Fruit fly (Drosophila melanogaster) whole organism, embryonic: ENCODE measurements around the gene bys.

Experiments
- ATbp ChIP-seq: fragments of 200-800 bp; sonication (Bioruptor generic); optimal IDR thresholded peaks from 2 replicates; lab custom pipeline; 2017; ENCODE audit warnings: missing biosample characterization, mild to moderate bottlenecking, missing genetic modification characterization, missing genetic modification reagents
- Atf3 ChIP-seq: fragments of 200-800 bp; sonication (Bioruptor generic); optimal IDR thresholded peaks from 3 replicates; lab custom pipeline; 2016; ENCODE audit warnings: missing biosample characterization, missing genetic modification characterization
- Awh ChIP-seq: fragments of 200-800 bp; sonication (Bioruptor generic); IDR thresholded peaks from 2 replicates; pipeline ENCODE4, ENCODE4 v1.3.6; 2022; ENCODE audit warnings: missing biosample characterization, missing genetic modification characterization
- Blimp-1 ChIP-seq: fragments of 200-800 bp; sonication (Bioruptor generic); optimal IDR thresholded peaks from 3 replicates; lab custom pipeline; 2018; ENCODE audit warnings: missing biosample characterization, missing genetic modification characterization, mild to moderate bottlenecking, moderate library complexity, missing genetic modification reagents
- CG10321 ChIP-seq: fragments of 200-800 bp; sonication (Bioruptor generic); IDR thresholded peaks from 2 replicates; pipeline ENCODE4 v1.3.6; 2022; ENCODE audit warnings: missing biosample characterization, missing genetic modification characterization
- CG11723 ChIP-seq: fragments of 200-800 bp; sonication (Bioruptor generic); optimal IDR thresholded peaks from 2 replicates; lab custom pipeline; 2017; ENCODE audit warnings: missing biosample characterization, mild to moderate bottlenecking, missing genetic modification characterization
- CG12104 ChIP-seq: fragments of 200-800 bp; sonication (Bioruptor generic); optimal IDR thresholded peaks from 3 replicates; lab custom pipeline; 2016; ENCODE audit warnings: missing biosample characterization, missing genetic modification characterization
- CG12391 ChIP-seq: fragments of 200-800 bp; sonication (Bioruptor generic); optimal IDR thresholded peaks from 3 replicates; lab custom pipeline; 2018; ENCODE audit warnings: missing biosample characterization, mild to moderate bottlenecking, missing genetic modification characterization, moderate library complexity
- CG14710 ChIP-seq: fragments of 200-800 bp; sonication (Bioruptor generic); optimal IDR thresholded peaks from 3 replicates; lab custom pipeline; 2019; ENCODE audit warnings: missing biosample characterization, mild to moderate bottlenecking, missing genetic modification characterization, moderate library complexity
- CG17802 ChIP-seq: fragments of 200-800 bp; sonication (Bioruptor generic); optimal IDR thresholded peaks from 2 replicates; lab custom pipeline; 2018; ENCODE audit warnings: missing biosample characterization, mild to moderate bottlenecking, missing genetic modification characterization, moderate library complexity
- CG18011 ChIP-seq: fragments of 200-800 bp; sonication (Bioruptor generic); optimal IDR thresholded peaks from 2 replicates; lab custom pipeline; 2017; ENCODE audit warnings: missing biosample characterization, missing genetic modification characterization, mild to moderate bottlenecking, moderate library complexity, missing genotype
- CG18262 ChIP-seq: fragments of 200-800 bp; optimal IDR thresholded peaks from 3 replicates; lab custom pipeline; 2019; ENCODE audit warnings: missing biosample characterization, mild to moderate bottlenecking, missing genetic modification characterization, moderate library complexity
- CG1832 ChIP-seq: fragments of 200-800 bp; sonication (Bioruptor generic); optimal IDR thresholded peaks from 2 replicates; lab custom pipeline; 2017; ENCODE audit warnings: missing biosample characterization, mild to moderate bottlenecking, missing genetic modification characterization, inconsistent platforms
- CG18599 ChIP-seq: fragments of 200-800 bp; sonication (Bioruptor generic); optimal IDR thresholded peaks from 3 replicates; lab custom pipeline; 2017; ENCODE audit warnings: missing biosample characterization, missing genetic modification characterization, mild to moderate bottlenecking, moderate library complexity, missing genetic modification reagents
- CG2120 ChIP-seq: fragments of 200-800 bp; sonication (Bioruptor generic); optimal IDR thresholded peaks from 3 replicates; lab custom pipeline; 2016; ENCODE audit warnings: missing biosample characterization, missing genetic modification characterization
- CG2712 ChIP-seq: fragments of 200-800 bp; optimal IDR thresholded peaks from 3 replicates; lab custom pipeline; 2019; ENCODE audit warnings: missing biosample characterization, mild to moderate bottlenecking, missing genetic modification characterization, moderate library complexity
- CG2875 ChIP-seq: fragments of 200-800 bp; sonication (Bioruptor generic); optimal IDR thresholded peaks from 2 replicates; lab custom pipeline; 2017; ENCODE audit warnings: missing biosample characterization, mild to moderate bottlenecking, missing genetic modification characterization, missing genetic modification reagents
- CG3065 ChIP-seq: fragments of 200-800 bp; sonication (Bioruptor generic); optimal IDR thresholded peaks from 2 replicates; lab custom pipeline; 2016; ENCODE audit warnings: missing biosample characterization, missing genetic modification characterization
- CG33213 ChIP-seq: fragments of 200-800 bp; sonication (Bioruptor generic); optimal IDR thresholded peaks from 3 replicates; lab custom pipeline; 2016; ENCODE audit warnings: missing biosample characterization, missing genetic modification characterization
- CG34376 ChIP-seq: fragments of 200-800 bp; sonication (Bioruptor generic); optimal IDR thresholded peaks from 2 replicates; lab custom pipeline; 2018; ENCODE audit warnings: missing biosample characterization, mild to moderate bottlenecking, missing genetic modification characterization
- CG4707 ChIP-seq: fragments of 200-800 bp; sonication (Bioruptor generic); optimal IDR thresholded peaks from 2 replicates; lab custom pipeline; 2018; ENCODE audit warnings: missing biosample characterization, mild to moderate bottlenecking, missing genetic modification characterization, moderate library complexity
- CG5245 ChIP-seq: fragments of 200-800 bp; sonication (Bioruptor generic); optimal IDR thresholded peaks from 3 replicates; lab custom pipeline; 2016; ENCODE audit warnings: missing biosample characterization, missing genetic modification characterization
- CG6272 ChIP-seq: fragments of 200-800 bp; sonication (Bioruptor generic); IDR thresholded peaks from 2 replicates; pipeline ENCODE4 v1.3.6; 2022; ENCODE audit warnings: missing biosample characterization, missing genetic modification characterization
- CG7987 ChIP-seq: fragments of 200-800 bp; sonication (Bioruptor generic); optimal IDR thresholded peaks from 2 replicates; lab custom pipeline; 2018; ENCODE audit warnings: missing biosample characterization, mild to moderate bottlenecking, missing genetic modification characterization, moderate library complexity
- CG8089 ChIP-seq: fragments of 200-800 bp; sonication (Bioruptor generic); optimal IDR thresholded peaks from 3 replicates; lab custom pipeline; 2016; ENCODE audit warnings: missing biosample characterization, missing genetic modification characterization
- D ChIP-seq, 2 experiments: fragments of 200-800 bp in 1 of 2; fragments of >200 bp in 1 of 2; sonication (Bioruptor generic) in 1 of 2; optimal IDR thresholded peaks; 2 replicates in 1 of 2; 3 replicates in 1 of 2; lab custom pipeline; 2017; ENCODE audit warnings: mild to moderate bottlenecking in 1 of 2, missing biosample characterization in 1 of 2, missing genetic modification characterization in 1 of 2, missing genetic modification reagents in 1 of 2
- D19B ChIP-seq: fragments of 200-800 bp; sonication (Bioruptor generic); optimal IDR thresholded peaks from 2 replicates; lab custom pipeline; 2017; ENCODE audit warnings: missing biosample characterization, mild to moderate bottlenecking, missing genetic modification characterization
- Dek ChIP-seq: fragments of 200-800 bp; sonication (Bioruptor generic); optimal IDR thresholded peaks from 3 replicates; lab custom pipeline; 2019; ENCODE audit warnings: missing biosample characterization, mild to moderate bottlenecking, missing genetic modification characterization, moderate library complexity
- HHEX ChIP-seq: fragments of 200-800 bp; sonication (Bioruptor generic); optimal IDR thresholded peaks from 3 replicates; lab custom pipeline; 2017; ENCODE audit warnings: missing biosample characterization, mild to moderate bottlenecking, missing genetic modification characterization, missing genetic modification reagents
- Hmx ChIP-seq: fragments of 200-800 bp; sonication (Bioruptor generic); optimal IDR thresholded peaks from 2 replicates; lab custom pipeline; 2016; ENCODE audit warnings: missing biosample characterization, missing genetic modification characterization
- ac ChIP-seq: fragments of 200-800 bp; sonication (Bioruptor generic); optimal IDR thresholded peaks from 3 replicates; lab custom pipeline; 2017; ENCODE audit warnings: missing biosample characterization, mild to moderate bottlenecking, missing genetic modification characterization
- bowl ChIP-seq: fragments of 200-800 bp; sonication (Bioruptor generic); IDR thresholded peaks from 2 replicates; pipeline ENCODE4 v1.3.6; 2022; ENCODE audit warnings: missing biosample characterization, missing genetic modification characterization
- btn ChIP-seq: fragments of 200-800 bp; sonication (Bioruptor generic); optimal IDR thresholded peaks from 2 replicates; lab custom pipeline; 2016; ENCODE audit warnings: missing biosample characterization, missing genetic modification characterization
- chinmo ChIP-seq: fragments of 200-800 bp; sonication (Bioruptor generic); IDR thresholded peaks from 4 replicates; pipeline ENCODE4 v1.3.6; 2022; ENCODE audit warnings: missing biosample characterization, missing genetic modification characterization; ENCODE audit not compliant: partially characterized antibody
- ci ChIP-seq: fragments of 200-800 bp; sonication (Bioruptor generic); IDR thresholded peaks from 3 replicates; pipeline ENCODE4 v1.3.6; 2022; ENCODE audit warnings: missing biosample characterization, missing genetic modification characterization
- disco-r ChIP-seq: fragments of 200-800 bp; sonication (Bioruptor generic); optimal IDR thresholded peaks from 2 replicates; lab custom pipeline; 2016; ENCODE audit warnings: missing biosample characterization, missing genetic modification characterization
- grn ChIP-seq: fragments of 200-800 bp; sonication (Bioruptor generic); optimal IDR thresholded peaks from 3 replicates; lab custom pipeline; 2017; ENCODE audit warnings: missing biosample characterization, missing genetic modification characterization
- gro ChIP-seq: fragments of 200-800 bp; sonication (Bioruptor generic); optimal IDR thresholded peaks from 2 replicates; lab custom pipeline; 2016; ENCODE audit warnings: missing biosample characterization, missing genetic modification characterization
- hbn ChIP-seq: fragments of 200-800 bp; sonication (Bioruptor generic); IDR thresholded peaks from 2 replicates; pipeline ENCODE4 v1.3.6; 2022; ENCODE audit warnings: missing biosample characterization, missing genetic modification characterization; ENCODE audit not compliant: partially characterized antibody
- kah ChIP-seq: fragments of 200-800 bp; sonication (Bioruptor generic); optimal IDR thresholded peaks from 2 replicates; lab custom pipeline; 2018; ENCODE audit warnings: missing biosample characterization, mild to moderate bottlenecking, missing genetic modification characterization
- knrl ChIP-seq: fragments of 200-800 bp; sonication (Bioruptor generic); IDR thresholded peaks from 3 replicates; pipeline ENCODE4 v1.3.6; 2022; ENCODE audit warnings: missing biosample characterization, missing genetic modification characterization; ENCODE audit not compliant: partially characterized antibody
- mirr ChIP-seq: fragments of 200-800 bp; sonication (Bioruptor generic); optimal IDR thresholded peaks from 3 replicates; lab custom pipeline; 2018; ENCODE audit warnings: missing biosample characterization, mild to moderate bottlenecking, missing genetic modification characterization
- nmo ChIP-seq: fragments of 200-800 bp; sonication (Bioruptor generic); optimal IDR thresholded peaks from 2 replicates; lab custom pipeline; 2018; ENCODE audit warnings: missing biosample characterization, mild to moderate bottlenecking, missing genetic modification characterization, moderate library complexity
- odd ChIP-seq: fragments of 200-800 bp; sonication (Bioruptor generic); optimal IDR thresholded peaks from 2 replicates; lab custom pipeline; 2017; ENCODE audit warnings: missing biosample characterization, mild to moderate bottlenecking, missing genetic modification characterization
- peb ChIP-seq: fragments of 200-800 bp; sonication (Bioruptor generic); IDR thresholded peaks from 2 replicates; pipeline ENCODE4 v1.3.6; 2022; ENCODE audit warnings: missing biosample characterization, missing genetic modification characterization
- run ChIP-seq: fragments of 200-800 bp; sonication (Bioruptor generic); optimal IDR thresholded peaks from 3 replicates; lab custom pipeline; 2018; ENCODE audit warnings: missing biosample characterization, mild to moderate bottlenecking, missing genetic modification characterization
- sd ChIP-seq: fragments of 200-800 bp; sonication (Bioruptor generic); optimal IDR thresholded peaks from 3 replicates; lab custom pipeline; 2018; ENCODE audit warnings: missing biosample characterization, mild to moderate bottlenecking, missing genetic modification characterization, moderate library complexity
- ttk ChIP-seq: fragments of 200-800 bp; sonication (Bioruptor generic); IDR thresholded peaks from 2 replicates; pipeline ENCODE4 v2.1.2; 2022; ENCODE audit warnings: missing biosample characterization, missing genetic modification characterization
- wdn ChIP-seq: fragments of 200-800 bp; sonication (Bioruptor generic); IDR thresholded peaks from 2 replicates; pipeline ENCODE4 v1.3.6; 2022; ENCODE audit warnings: missing biosample characterization, missing genetic modification characterization

Gene bys

DNA sequence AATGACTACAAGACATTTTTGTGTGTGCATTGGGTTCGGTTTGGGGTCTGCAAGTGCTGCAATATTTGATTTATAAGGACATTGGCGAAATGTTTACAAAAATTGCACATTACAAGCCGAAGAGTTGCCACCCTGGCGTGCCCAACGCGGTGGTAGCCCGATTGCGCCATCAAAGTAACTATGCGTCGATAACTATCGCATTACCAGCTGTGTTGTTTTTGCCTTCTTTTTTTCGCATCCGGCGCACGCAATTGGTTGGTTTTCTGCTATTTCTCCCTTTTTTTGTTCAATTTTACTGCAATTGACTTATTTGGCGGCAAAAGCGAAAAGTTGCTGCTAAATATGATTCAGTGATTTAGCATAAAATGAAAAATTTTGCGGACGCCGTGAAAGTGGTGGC is 33.0 kb downstream of the bys start, which contains the start of gene RpS14b (continued):
- peak; percentile 6 for TF ChIP-seq grn
- peak; percentile 68 for TF ChIP-seq HHEX (GFP tag; lab: Kevin White, UChicago)
- TF ChIP-seq CG6272 (GFP tag; lab: Robert Waterston, UW): peak; percentile 41; the same call in 1 of the 2 replicates
- TF ChIP-seq CG33213: peak; percentile 66
- peak; percentile 1 for TF ChIP-seq CG4707 (GFP tag; lab: Kevin White, UChicago)
- TF ChIP-seq D (optimal IDR thresholded peaks at IDR 0.05; lab: Kevin White, UChicago): no peak
- no peak for TF ChIP-seq D (GFP tag; optimal IDR thresholded peaks at IDR 0.05; lab: Kevin White, UChicago)
- peak; percentile 70 for TF ChIP-seq odd (GFP tag; lab: Kevin White, UChicago)
- no peak for TF ChIP-seq Hmx (GFP tag; lab: Kevin White, UChicago)
- TF ChIP-seq chinmo (GFP tag; lab: Robert Waterston, UW): peak; percentile 65; the same call in 1 of the 4 replicates
- peak; percentile 91 for TF ChIP-seq ci (GFP tag; lab: Robert Waterston, UW)
- TF ChIP-seq Awh (GFP tag; lab: Robert Waterston, UW): no peak
- peak; percentile 42; the same call in 1 of the 2 replicates for TF ChIP-seq CG10321 (GFP tag; lab: Robert Waterston, UW)
- TF ChIP-seq CG8089 (GFP tag; lab: Kevin White, UChicago): no peak
- TF ChIP-seq CG1832 (GFP tag; lab: Kevin White, UChicago): no peak
- peak; percentile 86 for TF ChIP-seq mirr (GFP tag; lab: Kevin White, UChicago)
- peak; percentile 39 for TF ChIP-seq D19B
- peak; percentile 66 for TF ChIP-seq CG2120
- TF ChIP-seq CG7987 (GFP tag; lab: Kevin White, UChicago): peak; percentile 79
- TF ChIP-seq hbn (GFP tag; lab: Robert Waterston, UW): peak; percentile 66
- TF ChIP-seq sd (tag; lab: Kevin White, UChicago): peak; percentile 21
- TF ChIP-seq CG17802 (tag; lab: Kevin White, UChicago): no peak
- peak; percentile 74 for TF ChIP-seq CG18599 (GFP tag; lab: Kevin White, UChicago)
- TF ChIP-seq knrl (GFP tag; lab: Robert Waterston, UW): peak; percentile 72
- TF ChIP-seq ttk (GFP tag; lab: Robert Waterston, UW): 0 out of 2 replicates have a peak, but pooled peaks have one; percentile 40
- no peak for TF ChIP-seq bowl (GFP tag; lab: Robert Waterston, UW)
- TF ChIP-seq btn (GFP tag; lab: Kevin White, UChicago): peak; percentile 7
- TF ChIP-seq CG12391 (tag; lab: Kevin White, UChicago): peak; percentile 45
- peak; percentile 7 for TF ChIP-seq kah (GFP tag; lab: Kevin White, UChicago)
- TF ChIP-seq CG5245 (GFP tag; lab: Kevin White, UChicago): peak; percentile 20
- no peak for TF ChIP-seq peb (GFP tag; lab: Robert Waterston, UW)
- peak; percentile 52 for TF ChIP-seq Atf3 (GFP tag; lab: Kevin White, UChicago)
- TF ChIP-seq CG11723: peak; percentile 15
- TF ChIP-seq ATbp: peak; percentile 16
- no peak for TF ChIP-seq CG12104 (GFP tag; lab: Kevin White, UChicago)
- no peak for TF ChIP-seq run (tag; lab: Kevin White, UChicago)
- TF ChIP-seq CG34376 (GFP tag; lab: Kevin White, UChicago): peak; percentile 79
- no peak for TF ChIP-seq disco-r
- no peak for TF ChIP-seq CG3065
- peak; percentile 30 for TF ChIP-seq nmo (GFP tag; lab: Kevin White, UChicago)
- peak; percentile 62 for TF ChIP-seq CG18011 (GFP tag; lab: Kevin White, UChicago)
- peak; percentile 43 for TF ChIP-seq CG2875
- TF ChIP-seq wdn (GFP tag; lab: Robert Waterston, UW): peak; percentile 51
- no peak for TF ChIP-seq ac (GFP tag; lab: Kevin White, UChicago)
- peak; percentile 22 for TF ChIP-seq CG18262 (tag; lab: Kevin White, UChicago)
- TF ChIP-seq Blimp-1 (GFP tag; lab: Kevin White, UChicago): no peak
- TF ChIP-seq Dek (tag; lab: Kevin White, UChicago): peak; percentile 6
- peak; percentile 54 for TF ChIP-seq CG14710 (tag; lab: Kevin White, UChicago)
- TF ChIP-seq gro (GFP tag; lab: Kevin White, UChicago): peak; percentile 72
- peak; percentile 17 for TF ChIP-seq CG2712 (tag; lab: Kevin White, UChicago)
